Worm (Caenorhabditis elegans): ENCODE results near the gene ugt-45.
"Not testable (repeated sequence)": the region's sequence is repeated elsewhere in the genome, so short reads cannot be mapped to it uniquely, and the experiment has no call there.

The ugt-45 gene

ce11 chrIV:3781539-3781938 is 30.6 kb upstream of the ugt-45 start:
- no peak for TF ChIP-seq Y56A3A.18 (GFP tag; IDR thresholded peaks at IDR 0.05)
- TF ChIP-seq snpc-3.4 (tag; optimal IDR thresholded peaks at IDR 0.05): no peak

DNA sequence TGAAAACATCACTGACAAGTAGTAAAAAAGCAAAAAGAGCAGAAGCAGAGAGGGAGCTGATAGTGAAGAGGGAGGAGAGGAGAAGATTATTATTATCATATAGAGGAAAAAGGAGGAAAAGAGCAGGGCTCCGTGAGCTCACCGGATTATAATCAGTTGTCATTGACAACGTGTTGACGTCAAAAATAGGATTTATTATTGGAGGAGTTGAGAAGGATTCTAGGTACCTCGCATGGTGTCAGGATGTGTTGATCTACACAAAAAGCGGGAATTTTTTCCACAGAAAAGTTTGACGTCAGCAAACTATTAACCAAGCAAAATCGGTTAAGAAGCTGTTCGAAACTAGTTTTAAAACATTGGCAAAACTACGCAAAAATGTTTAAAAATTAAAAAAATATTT is 23.3 kb upstream of the ugt-45 start:
- TF ChIP-seq somi-1 (GFP tag; optimal IDR thresholded peaks at IDR 0.05): no peak
- TF ChIP-seq zim-3 (tag; optimal IDR thresholded peaks at IDR 0.05): no peak
- no peak for TF ChIP-seq ztf-26 (tag; optimal IDR thresholded peaks at IDR 0.05)
- no peak for TF ChIP-seq let-526 (GFP tag; IDR thresholded peaks at IDR 0.05)

- 0 out of 2 replicates have a peak, but pooled peaks have one; percentile 12 for TF ChIP-seq hmg-1.2 (GFP tag; IDR thresholded peaks at IDR 0.05)
- not testable (repeated sequence) for TF ChIP-seq snpc-4 (GFP tag; optimal IDR thresholded peaks at IDR 0.05)
- peak in 2 of 4 experiments; percentile 71 to 86 for TF ChIP-seq snpc-4 (tag; optimal IDR thresholded peaks at IDR 0.05)
- TF ChIP-seq madf-3 (GFP tag; IDR thresholded peaks at IDR 0.05): 0 out of 2 replicates have a peak, but pooled peaks have one; percentile 16
Measured at ce11 chrIV:3771182-3771581, 20.3 kb upstream of the ugt-45 start.

ce11 chrIV:3767749-3768148 is 16.8 kb upstream of the ugt-45 start:
- TF ChIP-seq efl-1 (GFP tag; optimal IDR thresholded peaks at IDR 0.05) (no peak), rec-8 (tag; optimal IDR thresholded peaks at IDR 0.05) (no peak), F33H1.4 (GFP tag; IDR thresholded peaks at IDR 0.05) (no peak)

DNA sequence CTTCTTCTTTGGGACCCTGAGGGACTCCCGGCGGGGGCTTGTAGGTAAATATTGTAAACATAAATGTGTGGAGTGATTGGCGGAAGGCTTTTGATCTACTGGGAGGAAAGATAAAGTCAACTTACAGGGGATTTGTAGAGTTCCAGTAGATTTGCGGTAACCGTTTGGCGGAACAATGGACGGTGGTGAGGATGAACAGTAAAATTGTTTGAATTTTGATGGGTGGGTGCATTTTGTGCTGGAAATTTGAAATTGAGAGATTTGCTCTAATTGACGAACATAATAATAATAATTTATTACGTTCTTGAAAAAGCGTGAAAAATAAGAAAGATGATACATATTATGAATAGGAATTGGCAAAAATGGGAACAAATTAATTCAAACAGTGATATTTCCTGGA is 15.7 kb upstream of the ugt-45 start, which contains the start of gene vab-2:
Gene vab-2, minus strand, starts transcription at position 238 of the 400 bp plus-strand sequence.
- no peak for TF ChIP-seq ztf-25 (GFP tag; IDR thresholded peaks at IDR 0.05)
- no peak for TF ChIP-seq F57A8.1 (GFP tag; optimal IDR thresholded peaks at IDR 0.05)
- TF ChIP-seq ekl-4 (GFP tag; IDR thresholded peaks at IDR 0.05): no peak
- no peak for TF ChIP-seq attf-5 (GFP tag; optimal IDR thresholded peaks at IDR 0.05)
- TF ChIP-seq F49E8.2 (tag; optimal IDR thresholded peaks at IDR 0.05; ENCODE audit: insufficient read depth): no peak
- no peak for TF ChIP-seq F10E7.11 (tag; optimal IDR thresholded peaks at IDR 0.05)
- no peak for TF ChIP-seq tbx-9 (tag; optimal IDR thresholded peaks at IDR 0.05; ENCODE audit: borderline replicate concordance)
- TF ChIP-seq ztf-6 (GFP tag; IDR thresholded peaks at IDR 0.05): no peak
- TF ChIP-seq somi-1 (GFP tag; optimal IDR thresholded peaks at IDR 0.05): no peak
- no peak for TF ChIP-seq lin-35 (GFP tag; optimal IDR thresholded peaks at IDR 0.05)
- no peak for TF ChIP-seq madf-8 (GFP tag; conservative IDR thresholded peaks at IDR 0.05)
- no peak for TF ChIP-seq attf-3 (GFP tag; conservative IDR thresholded peaks at IDR 0.05)
- no peak for TF ChIP-seq F33H1.4 (GFP tag; IDR thresholded peaks at IDR 0.05)
- no peak for TF ChIP-seq D2030.7 (GFP tag; IDR thresholded peaks at IDR 0.05)
- TF ChIP-seq lsy-27 (tag; optimal IDR thresholded peaks at IDR 0.05; ENCODE audit: borderline replicate concordance, insufficient read depth): no peak
- TF ChIP-seq B0035.1 (tag; optimal IDR thresholded peaks at IDR 0.05): no peak

DNA sequence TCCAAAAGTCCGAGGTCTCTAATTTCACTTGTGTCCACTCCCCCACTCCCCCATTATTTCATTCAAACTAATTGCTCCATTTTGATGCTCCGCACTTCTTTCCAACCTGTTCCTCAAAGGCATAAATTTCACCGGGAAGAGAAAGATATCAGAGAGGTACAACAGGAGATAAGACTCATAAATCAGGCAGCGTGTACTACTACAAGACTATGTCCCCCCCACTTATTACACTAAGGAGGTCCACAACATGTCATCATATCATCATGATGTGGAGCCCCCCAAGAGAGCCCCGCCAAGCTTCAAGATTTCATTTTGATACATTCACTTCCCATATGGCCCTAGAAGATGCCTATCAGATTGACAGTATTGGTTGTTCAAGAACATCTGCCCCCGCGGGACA is 14.6 kb upstream of the ugt-45 start:
- TF ChIP-seq him-1 (tag; optimal IDR thresholded peaks at IDR 0.05): no peak
- TF ChIP-seq lsl-1 (GFP tag; optimal IDR thresholded peaks at IDR 0.05): no peak
- no peak for TF ChIP-seq nfya-1 (tag; optimal IDR thresholded peaks at IDR 0.05; ENCODE audit: borderline replicate concordance, insufficient read depth)
- no peak for TF ChIP-seq B0019.2 (GFP tag; conservative IDR thresholded peaks at IDR 0.05)
- TF ChIP-seq egl-18 (GFP tag; IDR thresholded peaks at IDR 0.05): no peak
- no peak for TF ChIP-seq xnd-1 (tag; optimal IDR thresholded peaks at IDR 0.05)
- TF ChIP-seq repo-1 (tag; optimal IDR thresholded peaks at IDR 0.05): no peak
- TF ChIP-seq hsf-1 (GFP tag; IDR thresholded peaks at IDR 0.05): no peak
- no peak for TF ChIP-seq hlh-12 (tag; optimal IDR thresholded peaks at IDR 0.05)
- TF ChIP-seq F49E8.2 (tag; optimal IDR thresholded peaks at IDR 0.05; ENCODE audit: insufficient read depth): no peak
- TF ChIP-seq lin-26 (GFP tag; IDR thresholded peaks at IDR 0.05): no peak
- no peak for TF ChIP-seq somi-1 (GFP tag; optimal IDR thresholded peaks at IDR 0.05)
- no peak for TF ChIP-seq attf-5 (GFP tag; optimal IDR thresholded peaks at IDR 0.05)
- TF ChIP-seq mel-28 (tag; optimal IDR thresholded peaks at IDR 0.05; ENCODE audit: borderline replicate concordance): no peak
- no peak for TF ChIP-seq madf-10 (tag; optimal IDR thresholded peaks at IDR 0.05)
- TF ChIP-seq C06A6.2 (GFP tag; conservative IDR thresholded peaks at IDR 0.05): no peak
- TF ChIP-seq D2030.7 (GFP tag; IDR thresholded peaks at IDR 0.05): no peak
